Worm (Caenorhabditis elegans) whole organism, early embryonic: ENCODE results near the gene ppgn-1.

Source experiments
- F13C5.2 ChIP-seq: sonication (generic microtip); optimal IDR thresholded peaks from 2 replicates; lab custom pipeline; 2017; ENCODE audit warnings: mild to moderate bottlenecking, missing genetic modification characterization, inconsistent platforms, missing compliant biosample characterization
- aly-1 ChIP-seq: sonication (generic microtip); optimal IDR thresholded peaks from 2 replicates; lab custom pipeline; 2016; ENCODE audit warnings: missing genetic modification characterization, missing compliant biosample characterization
- ama-1 ChIP-seq: fragments of 150-350 bp; optimal IDR thresholded peaks from 2 replicates; lab custom pipeline; 2014
- ceh-13 ChIP-seq: fragments of 200-800 bp; sonication (Bioruptor generic); optimal IDR thresholded peaks from 2 replicates; lab custom pipeline; 2018; ENCODE audit warnings: mild to moderate bottlenecking, missing genetic modification characterization, missing compliant biosample characterization
- flt-1 ChIP-seq: fragments of 200-800 bp; sonication (Bioruptor generic); IDR thresholded peaks from 2 replicates; pipeline ENCODE4 v1.3.6; 2022; ENCODE audit warnings: missing genetic modification characterization, missing compliant biosample characterization
- hmg-4 ChIP-seq: fragments of 200-800 bp; sonication (Bioruptor generic); optimal IDR thresholded peaks from 2 replicates; lab custom pipeline; 2018; ENCODE audit warnings: mild to moderate bottlenecking, missing genetic modification characterization, missing compliant biosample characterization
- hnd-1 ChIP-seq: sonication (generic microtip); optimal IDR thresholded peaks from 2 replicates; lab custom pipeline; 2016; ENCODE audit warnings: missing genetic modification characterization, missing compliant biosample characterization
- sea-1 ChIP-seq: fragments of 200-800 bp; sonication (Bioruptor generic); conservative IDR thresholded peaks from 2 replicates; pipeline ENCODE4 v1.3.6; 2022; ENCODE audit warnings: missing genetic modification characterization, missing compliant biosample characterization
- tbx-11 ChIP-seq: fragments of 200-800 bp; sonication (Bioruptor generic); IDR thresholded peaks from 2 replicates; pipeline ENCODE4 v1.3.6; 2022; ENCODE audit warnings: missing genetic modification characterization, missing compliant biosample characterization
- tbx-37 ChIP-seq: fragments of 200-800 bp; sonication (Bioruptor generic); conservative IDR thresholded peaks from 2 replicates; pipeline ENCODE4 v1.3.6; 2022; ENCODE audit warnings: missing genetic modification reagents, missing genetic modification characterization, missing compliant biosample characterization

ce11 chrIV:2398317-2398716 lies 49.6 kb upstream of the ppgn-1 start:
- TF ChIP-seq aly-1 (tag; lab: Kevin White, UChicago) (no peak), tbx-37 (no peak), hnd-1 (no peak), ama-1 (lab: Kevin White, UChicago) (no peak), tbx-11 (no peak), F13C5.2 (no peak), sea-1 (GFP tag; lab: Robert Waterston, UW) (no peak; the same call in 1 of the 2 replicates), ceh-13 (GFP tag; lab: Kevin White, UChicago) (no peak), flt-1 (GFP tag; lab: Robert Waterston, UW) (no peak), hmg-4 (peak; percentile 30)
